Worm (Caenorhabditis elegans): ENCODE data around the gene sptl-2.
A peak's percentile ranks its signal among the peaks of the same experiment; 100 is the strongest.

The sptl-2 gene

ce11 chrV:8031121-8031520 is 14.1 kb downstream of the sptl-2 start, which contains the start of gene vars-1 (continued):
- peak; percentile 70 for TF ChIP-seq rnt-1 (tag; optimal IDR thresholded peaks at IDR 0.05)
- TF ChIP-seq ceh-90 (tag; optimal IDR thresholded peaks at IDR 0.05) = no peak
- peak; percentile 67 for TF ChIP-seq C16A3.4 (tag; optimal IDR thresholded peaks at IDR 0.05)
- TF ChIP-seq fkh-4 (tag; optimal IDR thresholded peaks at IDR 0.05; ENCODE audit: borderline replicate concordance) = no peak
- peak; percentile 53 for TF ChIP-seq swsn-7 (tag; optimal IDR thresholded peaks at IDR 0.05)
- peak; percentile 96 to 98 for TF ChIP-seq lin-35 (GFP tag; optimal IDR thresholded peaks at IDR 0.05)
- no peak for TF ChIP-seq vab-15 (tag; optimal IDR thresholded peaks at IDR 0.05)
- no peak for TF ChIP-seq ets-5 (GFP tag; IDR thresholded peaks at IDR 0.05)
- TF ChIP-seq mdl-1 (tag; optimal IDR thresholded peaks at IDR 0.05) = peak in 1 of 2 experiments; percentile 7
- TF ChIP-seq egl-27 (tag; optimal IDR thresholded peaks at IDR 0.05) = no peak
- no peak for TF ChIP-seq ztf-4 (tag; optimal IDR thresholded peaks at IDR 0.05)
- no peak for TF ChIP-seq C34B4.2 (tag; optimal IDR thresholded peaks at IDR 0.05)
- no peak for TF ChIP-seq ceh-88 (GFP tag; IDR thresholded peaks at IDR 0.05)
- no peak for TF ChIP-seq ceh-63 (GFP tag; optimal IDR thresholded peaks at IDR 0.05)
- peak; percentile 58 for TF ChIP-seq xbp-1 (tag; optimal IDR thresholded peaks at IDR 0.05)
- TF ChIP-seq nhr-20 (tag; optimal IDR thresholded peaks at IDR 0.05) = peak; percentile 71
- peak in 2 of 3 experiments; percentile 47 to 69 for TF ChIP-seq ceh-82 (tag; optimal IDR thresholded peaks at IDR 0.05)
- no peak for TF ChIP-seq lin-14 (GFP tag; optimal IDR thresholded peaks at IDR 0.05)
- peak; percentile 92 to 97 (median 97) for TF ChIP-seq dpl-1 (GFP tag; optimal IDR thresholded peaks at IDR 0.05)
- no peak for TF ChIP-seq pag-3 (tag; optimal IDR thresholded peaks at IDR 0.05; ENCODE audit: borderline replicate concordance, insufficient read depth)
- no peak for TF ChIP-seq sox-4 (tag; optimal IDR thresholded peaks at IDR 0.05)
- no peak for TF ChIP-seq Y116A8C.19 (tag; optimal IDR thresholded peaks at IDR 0.05; ENCODE audit: borderline replicate concordance)
- TF ChIP-seq lin-13 (GFP tag; optimal IDR thresholded peaks at IDR 0.05) = no peak
- no peak for TF ChIP-seq unc-98 (GFP tag; IDR thresholded peaks at IDR 0.05)
- TF ChIP-seq mef-2 (tag; optimal IDR thresholded peaks at IDR 0.05) = no peak
- TF ChIP-seq alr-1 (tag; optimal IDR thresholded peaks at IDR 0.05; ENCODE audit: borderline replicate concordance) = no peak
- TF ChIP-seq egl-13 (tag; optimal IDR thresholded peaks at IDR 0.05) = no peak
- no peak for TF ChIP-seq ztf-11 (tag; optimal IDR thresholded peaks at IDR 0.05)
- no peak for TF ChIP-seq snpc-4 (tag; optimal IDR thresholded peaks at IDR 0.05)
- TF ChIP-seq tbx-2 (tag; optimal IDR thresholded peaks at IDR 0.05) = peak; percentile 66
- peak; percentile 74 for TF ChIP-seq nhr-71 (tag; optimal IDR thresholded peaks at IDR 0.05)
- TF ChIP-seq nhr-76 (tag; optimal IDR thresholded peaks at IDR 0.05) = no peak
- TF ChIP-seq F16B12.6 (tag; optimal IDR thresholded peaks at IDR 0.05) = peak; percentile 52
- TF ChIP-seq lin-39 (tag; optimal IDR thresholded peaks at IDR 0.05) = peak; percentile 6
- TF ChIP-seq nhr-47 (tag; optimal IDR thresholded peaks at IDR 0.05) = peak; percentile 70
- TF ChIP-seq tlp-1 (tag; optimal IDR thresholded peaks at IDR 0.05) = no peak
- TF ChIP-seq isw-1 (GFP tag; IDR thresholded peaks at IDR 0.05) = peak; percentile 23; the same call in 1 of the 2 replicates
- no peak for TF ChIP-seq sup-37 (GFP tag; optimal IDR thresholded peaks at IDR 0.05)
- no peak for TF ChIP-seq jun-1 (tag; optimal IDR thresholded peaks at IDR 0.05)
- peak; percentile 40 for TF ChIP-seq lin-15B (tag; optimal IDR thresholded peaks at IDR 0.05)

- TF ChIP-seq nhr-20 (tag; optimal IDR thresholded peaks at IDR 0.05) (no peak), tlp-1 (tag; optimal IDR thresholded peaks at IDR 0.05) (no peak), C34B4.2 (tag; optimal IDR thresholded peaks at IDR 0.05) (no peak), nhr-76 (tag; optimal IDR thresholded peaks at IDR 0.05) (no peak), alr-1 (tag; optimal IDR thresholded peaks at IDR 0.05; ENCODE audit: borderline replicate concordance) (no peak), fos-1 (tag; optimal IDR thresholded peaks at IDR 0.05) (no peak), mdl-1 (tag; optimal IDR thresholded peaks at IDR 0.05) (no peak), fkh-10 (GFP tag; optimal IDR thresholded peaks at IDR 0.05) (no peak), mef-2 (tag; optimal IDR thresholded peaks at IDR 0.05) (no peak), sptf-1 (tag; optimal IDR thresholded peaks at IDR 0.05) (no peak), ztf-11 (tag; optimal IDR thresholded peaks at IDR 0.05) (no peak), nhr-12 (tag; optimal IDR thresholded peaks at IDR 0.05) (no peak), ztf-4 (tag; optimal IDR thresholded peaks at IDR 0.05) (no peak)
These were observed 17.8 kb downstream of the sptl-2 start, which contains the start of gene algn-12 for ce11 chrV:8034811-8035210. TSS of gene algn-12 (plus strand) at chrV:8035111.

Data from whole organism, L1 larva.